Fruit fly (Drosophila melanogaster) whole organism, embryonic: ENCODE results near the gene CG42395.
A peak's percentile ranks its signal among the peaks of the same experiment; 100 is the strongest.

Experiments used
- ATbp ChIP-seq: fragments of 200-800 bp; sonication (Bioruptor generic); optimal IDR thresholded peaks from 2 replicates; lab custom pipeline; 2017; ENCODE audit warnings: missing biosample characterization, mild to moderate bottlenecking, missing genetic modification characterization, missing genetic modification reagents
- Blimp-1 ChIP-seq: fragments of 200-800 bp; sonication (Bioruptor generic); optimal IDR thresholded peaks from 3 replicates; lab custom pipeline; 2018; ENCODE audit warnings: missing biosample characterization, missing genetic modification characterization, mild to moderate bottlenecking, moderate library complexity, missing genetic modification reagents
- CG10209 ChIP-seq: fragments of 200-800 bp; sonication (Bioruptor generic); optimal IDR thresholded peaks from 3 replicates; lab custom pipeline; 2017; ENCODE audit warnings: missing biosample characterization, mild to moderate bottlenecking, missing genetic modification characterization, missing genetic modification reagents
- CG10431 ChIP-seq: fragments of 200-800 bp; sonication (Bioruptor generic); optimal IDR thresholded peaks from 3 replicates; lab custom pipeline; 2018; ENCODE audit warnings: missing biosample characterization, mild to moderate bottlenecking, missing genetic modification characterization
- CG10565 ChIP-seq: fragments of 200-800 bp; sonication (Bioruptor generic); optimal IDR thresholded peaks from 3 replicates; lab custom pipeline; 2016; ENCODE audit warnings: missing biosample characterization, mild to moderate bottlenecking, missing genetic modification characterization
- CG13424 ChIP-seq: fragments of 200-800 bp; sonication (Bioruptor generic); optimal IDR thresholded peaks from 2 replicates; lab custom pipeline; 2019; ENCODE audit warnings: missing biosample characterization, mild to moderate bottlenecking, missing genetic modification characterization, moderate library complexity
- CG14667 ChIP-seq: fragments of 200-800 bp; sonication (Bioruptor generic); IDR thresholded peaks from 2 replicates; pipeline ENCODE4 v1.3.6; 2022; ENCODE audit warnings: missing biosample characterization, missing genetic modification characterization
- CG18262 ChIP-seq: fragments of 200-800 bp; optimal IDR thresholded peaks from 3 replicates; lab custom pipeline; 2019; ENCODE audit warnings: missing biosample characterization, mild to moderate bottlenecking, missing genetic modification characterization, moderate library complexity
- CG18764 ChIP-seq: fragments of 200-800 bp; sonication (Bioruptor generic); optimal IDR thresholded peaks from 3 replicates; lab custom pipeline; 2016; ENCODE audit warnings: missing biosample characterization, missing genetic modification characterization
- CG2129 ChIP-seq: fragments of 200-800 bp; sonication (Bioruptor generic); IDR thresholded peaks from 2 replicates; pipeline ENCODE4 v1.3.6; 2022; ENCODE audit warnings: missing biosample characterization, missing genetic modification characterization; ENCODE audit not compliant: partially characterized antibody
- CG30403 ChIP-seq: fragments of 200-800 bp; sonication (Bioruptor generic); optimal IDR thresholded peaks from 3 replicates; lab custom pipeline; 2016; ENCODE audit warnings: missing biosample characterization, missing genetic modification characterization
- CG32532 ChIP-seq: fragments of 200-800 bp; sonication (Bioruptor generic); IDR thresholded peaks from 2 replicates; pipeline ENCODE4 v1.3.6; 2022; ENCODE audit warnings: missing biosample characterization, missing genetic modification characterization
- CG4404 ChIP-seq: fragments of 200-800 bp; sonication (Bioruptor generic); IDR thresholded peaks from 2 replicates; pipeline ENCODE4 v1.3.6; 2022; ENCODE audit warnings: missing biosample characterization, missing genetic modification characterization
- CG7372 ChIP-seq: fragments of 200-800 bp; sonication (Bioruptor generic); IDR thresholded peaks from 2 replicates; pipeline ENCODE4 v1.3.6; 2022; ENCODE audit warnings: missing biosample characterization, missing genetic modification characterization
- CG8944 ChIP-seq: fragments of 200-800 bp; sonication (Bioruptor generic); optimal IDR thresholded peaks from 3 replicates; lab custom pipeline; 2016; ENCODE audit warnings: missing biosample characterization, missing genetic modification characterization
- CG9727 ChIP-seq: fragments of 200-800 bp; sonication (Bioruptor generic); optimal IDR thresholded peaks from 3 replicates; lab custom pipeline; 2017; ENCODE audit warnings: missing biosample characterization, mild to moderate bottlenecking, missing genetic modification characterization
- CG9817 ChIP-seq: fragments of 200-800 bp; sonication (Bioruptor generic); optimal IDR thresholded peaks from 2 replicates; lab custom pipeline; 2018; ENCODE audit warnings: missing biosample characterization, mild to moderate bottlenecking, missing genetic modification characterization, moderate library complexity
- Dfd ChIP-seq, 2 experiments: fragments of >200 bp; optimal IDR thresholded peaks; 2 replicates each; lab custom pipeline; 2017; ENCODE audit warnings: missing biosample characterization in 2 of 2, missing genetic modification characterization in 2 of 2
- Ets97D ChIP-seq: fragments of 200-800 bp; sonication (Bioruptor generic); optimal IDR thresholded peaks from 3 replicates; lab custom pipeline; 2016; ENCODE audit warnings: missing biosample characterization, missing genetic modification characterization
- Hand ChIP-seq: fragments of 200-800 bp; sonication (Bioruptor generic); optimal IDR thresholded peaks from 2 replicates; lab custom pipeline; 2017; ENCODE audit warnings: mild to moderate bottlenecking, missing biosample characterization, missing genetic modification reagents, missing genetic modification characterization
- Hr3 ChIP-seq: fragments of 200-800 bp; sonication (Bioruptor generic); optimal IDR thresholded peaks from 3 replicates; lab custom pipeline; 2016; ENCODE audit warnings: missing biosample characterization, missing genetic modification characterization
- Hr78 ChIP-seq, 2 experiments: fragments of 200-800 bp in 1 of 2; fragments of >200 bp in 1 of 2; sonication (Bioruptor generic) in 1 of 2; optimal IDR thresholded peaks; 2 replicates each; lab custom pipeline; 2017 to 2019; ENCODE audit warnings: missing biosample characterization in 2 of 2, missing genetic modification characterization in 2 of 2, mild to moderate bottlenecking in 1 of 2, moderate library complexity in 1 of 2
- Jarid2 ChIP-seq: fragments of 200-800 bp; sonication (Bioruptor generic); optimal IDR thresholded peaks from 3 replicates; lab custom pipeline; 2017; ENCODE audit warnings: mild to moderate bottlenecking, missing biosample characterization, missing genetic modification reagents, missing genetic modification characterization
- Med ChIP-seq: fragments of 200-800 bp; sonication (Bioruptor generic); peaks from one replicate; lab custom pipeline; 2016; ENCODE audit warnings: missing biosample characterization, missing genetic modification characterization, mild to moderate bottlenecking, inconsistent platforms, moderate library complexity
- Neu2 ChIP-seq: fragments of 200-800 bp; sonication (Bioruptor generic); optimal IDR thresholded peaks from 3 replicates; lab custom pipeline; 2016; ENCODE audit warnings: missing biosample characterization, missing genetic modification characterization, borderline replicate concordance
- Ptx1 ChIP-seq: fragments of 200-800 bp; sonication (Bioruptor generic); IDR thresholded peaks from 2 replicates; pipeline ENCODE4 v1.3.6; 2022; ENCODE audit warnings: missing biosample characterization, missing genetic modification characterization
- Rfx ChIP-seq: fragments of 200-800 bp; sonication (Bioruptor generic); IDR thresholded peaks from 2 replicates; pipeline ENCODE4 v1.3.6; 2022; ENCODE audit warnings: missing biosample characterization, missing genetic modification characterization
- Vsx1 ChIP-seq: fragments of 200-800 bp; sonication (Bioruptor generic); optimal IDR thresholded peaks from 2 replicates; lab custom pipeline; 2017; ENCODE audit warnings: missing biosample characterization, mild to moderate bottlenecking, missing genetic modification characterization, missing genetic modification reagents
- Xbp1 ChIP-seq: fragments of 200-800 bp; sonication (Bioruptor generic); optimal IDR thresholded peaks from 3 replicates; lab custom pipeline; 2016; ENCODE audit warnings: missing biosample characterization, mild to moderate bottlenecking, missing genetic modification characterization
- ase ChIP-seq: fragments of 200-800 bp; sonication (Bioruptor generic); IDR thresholded peaks from 3 replicates; pipeline ENCODE4 v1.3.6; 2022; ENCODE audit warnings: missing biosample characterization, missing genetic modification characterization
- bcd ChIP-seq: fragments of 200-800 bp; sonication (Bioruptor generic); optimal IDR thresholded peaks from 2 replicates; lab custom pipeline; 2017; ENCODE audit warnings: missing biosample characterization, mild to moderate bottlenecking, missing genetic modification characterization
- bowl ChIP-seq: fragments of 200-800 bp; sonication (Bioruptor generic); IDR thresholded peaks from 2 replicates; pipeline ENCODE4 v1.3.6; 2022; ENCODE audit warnings: missing biosample characterization, missing genetic modification characterization
- cas ChIP-seq: fragments of 200-800 bp; sonication (Bioruptor generic); IDR thresholded peaks from 2 replicates; pipeline ENCODE4 v1.3.6; 2022; ENCODE audit warnings: missing biosample characterization, missing genetic modification characterization
- cg ChIP-seq: fragments of 200-800 bp; sonication (Bioruptor generic); optimal IDR thresholded peaks from 3 replicates; lab custom pipeline; 2019; ENCODE audit warnings: missing biosample characterization, mild to moderate bottlenecking, missing genetic modification characterization, moderate library complexity
- gce ChIP-seq: fragments of 200-800 bp; sonication (Bioruptor generic); IDR thresholded peaks from 3 replicates; pipeline ENCODE4 v1.3.6; 2022; ENCODE audit warnings: missing biosample characterization, missing genetic modification characterization
- gcm2 ChIP-seq: fragments of 200-800 bp; sonication (Bioruptor generic); optimal IDR thresholded peaks from 2 replicates; lab custom pipeline; 2016; ENCODE audit warnings: missing biosample characterization, missing genetic modification characterization
- kah ChIP-seq: fragments of 200-800 bp; sonication (Bioruptor generic); optimal IDR thresholded peaks from 2 replicates; lab custom pipeline; 2018; ENCODE audit warnings: missing biosample characterization, mild to moderate bottlenecking, missing genetic modification characterization
- klu ChIP-seq: fragments of 200-800 bp; sonication (Bioruptor generic); IDR thresholded peaks from 2 replicates; pipeline ENCODE4 v1.3.6; 2022; ENCODE audit warnings: missing biosample characterization, missing genetic modification characterization
- lbe ChIP-seq: fragments of 200-800 bp; sonication (Bioruptor generic); optimal IDR thresholded peaks from 2 replicates; lab custom pipeline; 2016; ENCODE audit warnings: missing biosample characterization, mild to moderate bottlenecking, missing genetic modification characterization
- lov ChIP-seq, 2 experiments: fragments of 200-800 bp in 1 of 2; fragments of >200 bp in 1 of 2; sonication (Bioruptor generic) in 1 of 2; IDR thresholded peaks in 1 of 2; optimal IDR thresholded peaks in 1 of 2; 2 replicates in 1 of 2; 3 replicates in 1 of 2; pipeline versions ENCODE4 v1.3.6 to Lab custom; 2017 to 2022; ENCODE audit warnings: missing biosample characterization in 1 of 2, missing genetic modification characterization in 1 of 2
- mam ChIP-seq: fragments of 200-800 bp; sonication (Bioruptor generic); optimal IDR thresholded peaks from 3 replicates; lab custom pipeline; 2016; ENCODE audit warnings: missing biosample characterization, missing genetic modification characterization
- nerfin-1 ChIP-seq: fragments of 200-800 bp; sonication (Bioruptor generic); optimal IDR thresholded peaks from 3 replicates; lab custom pipeline; 2019; ENCODE audit warnings: missing biosample characterization, mild to moderate bottlenecking, missing genetic modification characterization, moderate library complexity
- nmo ChIP-seq: fragments of 200-800 bp; sonication (Bioruptor generic); optimal IDR thresholded peaks from 2 replicates; lab custom pipeline; 2018; ENCODE audit warnings: missing biosample characterization, mild to moderate bottlenecking, missing genetic modification characterization, moderate library complexity
- onecut ChIP-seq: fragments of 200-800 bp; sonication (Bioruptor generic); IDR thresholded peaks from 2 replicates; pipeline ENCODE4 v1.3.6; 2022; ENCODE audit warnings: missing biosample characterization, missing genetic modification characterization
- sd ChIP-seq: fragments of 200-800 bp; sonication (Bioruptor generic); optimal IDR thresholded peaks from 3 replicates; lab custom pipeline; 2018; ENCODE audit warnings: missing biosample characterization, mild to moderate bottlenecking, missing genetic modification characterization, moderate library complexity
- usp ChIP-seq: fragments of >200 bp; optimal IDR thresholded peaks from 2 replicates; lab custom pipeline; 2017; ENCODE audit warnings: missing biosample characterization, missing genetic modification characterization
- vvl ChIP-seq: fragments of 200-800 bp; sonication (Bioruptor generic); IDR thresholded peaks from 2 replicates; pipeline ENCODE4 v1.3.6; 2022; ENCODE audit warnings: missing biosample characterization, missing genetic modification characterization
- zfh2 ChIP-seq: fragments of 200-800 bp; sonication (Bioruptor generic); optimal IDR thresholded peaks from 2 replicates; lab custom pipeline; 2016; ENCODE audit warnings: missing biosample characterization, missing genetic modification characterization

The CG42395 gene

DNA sequence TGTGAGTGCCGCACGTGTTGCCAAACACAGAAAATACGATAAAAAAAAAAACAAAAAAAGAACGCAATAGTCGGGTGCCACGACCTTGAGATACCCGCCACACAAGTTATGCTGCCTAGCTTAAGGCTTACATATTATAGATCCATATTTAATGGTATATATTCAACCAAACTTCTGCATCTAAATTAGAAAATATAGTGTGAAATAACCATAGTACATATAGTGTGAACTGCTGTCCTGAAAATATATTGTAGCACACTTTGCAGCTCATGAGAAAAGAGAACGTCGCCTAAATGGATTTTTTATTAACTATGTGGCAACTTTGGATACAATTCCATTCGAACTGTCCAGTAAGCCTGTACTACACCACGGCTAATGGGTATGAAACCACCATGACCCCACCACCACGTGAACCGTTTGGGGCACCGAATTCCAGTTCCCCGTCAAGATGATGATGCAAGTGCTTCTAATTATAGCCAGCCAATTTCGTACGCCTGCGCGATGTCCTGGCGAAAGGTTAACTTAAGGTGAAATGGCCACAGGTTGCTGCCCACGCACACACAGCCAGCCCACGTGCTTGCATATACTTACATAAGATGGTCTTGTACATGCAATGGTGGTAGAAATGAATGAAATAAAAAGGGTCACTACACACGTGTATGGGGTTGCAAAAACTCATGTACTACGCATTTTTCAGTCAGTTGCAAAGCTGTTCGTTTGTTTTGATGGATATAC lies 24.2 kb upstream of the CG42395 start (continued):
- TF ChIP-seq Med (GFP tag; lab: Kevin White, UChicago) (peak; percentile 94), CG30403 (GFP tag; lab: Kevin White, UChicago) (peak; percentile 82), gce (GFP tag; lab: Robert Waterston, UW) (0 out of 3 replicates have a peak, but pooled peaks have one; percentile 39), Xbp1 (GFP tag; lab: Kevin White, UChicago) (peak; percentile 78), Neu2 (GFP tag; lab: Kevin White, UChicago) (no peak), CG10565 (GFP tag; lab: Kevin White, UChicago) (peak; percentile 25), Vsx1 (GFP tag; lab: Kevin White, UChicago) (peak; percentile 49), Hr78 (GFP tag; optimal IDR thresholded peaks at IDR 0.05; lab: Kevin White, UChicago) (peak in 1 of 2 experiments; percentile 87), Hr3 (GFP tag; lab: Kevin White, UChicago) (peak; percentile 67), CG13424 (peak; percentile 82), Ptx1 (GFP tag; lab: Robert Waterston, UW) (peak; percentile 74), klu (GFP tag; lab: Robert Waterston, UW) (peak; percentile 60; the same call in 1 of the 2 replicates), CG8944 (GFP tag; lab: Kevin White, UChicago) (peak; percentile 49), CG10431 (no peak), nerfin-1 (tag; lab: Kevin White, UChicago) (peak; percentile 64), sd (peak; percentile 62), Rfx (peak; percentile 53), Hand (GFP tag; lab: Kevin White, UChicago) (peak; percentile 80), CG4404 (peak; percentile 46; the same call in 1 of the 2 replicates), CG32532 (GFP tag; lab: Robert Waterston, UW) (peak; percentile 74), lov (optimal IDR thresholded peaks at IDR 0.05; lab: Kevin White, UChicago) (no peak), lov (GFP tag; IDR thresholded peaks at IDR 0.05; lab: Robert Waterston, UW) (no peak), CG18764 (peak; percentile 49), CG14667 (0 out of 2 replicates have a peak, but pooled peaks have one; percentile 40), usp (GFP tag; lab: Kevin White, UChicago) (no peak), ATbp (GFP tag; lab: Kevin White, UChicago) (peak; percentile 73), cg (peak; percentile 84), bowl (GFP tag; lab: Robert Waterston, UW) (0 out of 2 replicates have a peak, but pooled peaks have one; percentile 7), CG9817 (tag; lab: Kevin White, UChicago) (peak; percentile 67), CG7372 (GFP tag; lab: Robert Waterston, UW) (peak; percentile 46), ase (GFP tag; lab: Robert Waterston, UW) (no peak), Jarid2 (no peak), CG2129 (no peak), CG10209 (GFP tag; lab: Kevin White, UChicago) (peak; percentile 79), CG9727 (peak; percentile 83), zfh2 (peak; percentile 74), Dfd (GFP tag; optimal IDR thresholded peaks at IDR 0.05; lab: Kevin White, UChicago) (no peak), CG18262 (tag; lab: Kevin White, UChicago) (peak; percentile 77), kah (GFP tag; lab: Kevin White, UChicago) (no peak), vvl (peak; percentile 77), bcd (peak; percentile 81), Blimp-1 (GFP tag; lab: Kevin White, UChicago) (peak; percentile 58), nmo (GFP tag; lab: Kevin White, UChicago) (peak; percentile 89), onecut (peak; percentile 58), Ets97D (GFP tag; lab: Kevin White, UChicago) (peak; percentile 54), mam (GFP tag; lab: Kevin White, UChicago) (peak; percentile 86), gcm2 (no peak), cas (GFP tag; lab: Robert Waterston, UW) (peak; percentile 32; the same call in 1 of the 2 replicates), lbe (GFP tag; lab: Kevin White, UChicago) (no peak)
